Worm (Caenorhabditis elegans) whole organism, L1 larva: Measurements from ENCODE around the gene oac-15.

Experiments used
- F16B12.6 ChIP-seq: fragments of 150-350 bp; optimal IDR thresholded peaks from 2 replicates; lab custom pipeline; 2014; ENCODE audit warnings: missing biosample characterization, missing genetic modification characterization
- Y116A8C.19 ChIP-seq: sonication (generic microtip); optimal IDR thresholded peaks from 2 replicates; lab custom pipeline; 2016; ENCODE audit warnings: missing compliant biosample characterization, missing genetic modification characterization, borderline replicate concordance
- aha-1 ChIP-seq: fragments of 150-350 bp; optimal IDR thresholded peaks from 2 replicates; lab custom pipeline; 2014; ENCODE audit warnings: missing biosample characterization, missing genetic modification characterization
- aly-2 ChIP-seq: fragments of 150-350 bp; optimal IDR thresholded peaks from 2 replicates; lab custom pipeline; 2014; ENCODE audit warnings: missing biosample characterization, missing genetic modification characterization
- blmp-1 ChIP-seq: fragments of 150-350 bp; optimal IDR thresholded peaks from 2 replicates; lab custom pipeline; 2014; ENCODE audit warnings: missing biosample characterization, missing genetic modification characterization
- ceh-8 ChIP-seq: fragments of 200-800 bp; sonication (Bioruptor generic); optimal IDR thresholded peaks from 2 replicates; lab custom pipeline; 2018; ENCODE audit warnings: mild to moderate bottlenecking, missing genetic modification characterization, moderate library complexity, missing compliant biosample characterization
- dsc-1 ChIP-seq: sonication (generic microtip); optimal IDR thresholded peaks from 2 replicates; lab custom pipeline; 2016; ENCODE audit warnings: mild to moderate bottlenecking, missing genetic modification characterization, missing compliant biosample characterization
- efl-1 ChIP-seq, 4 experiments: fragments of 150-350 bp; optimal IDR thresholded peaks in 3 of 4; peaks in 1 of 4; 1 replicate in 1 of 4; 2 replicates in 3 of 4; lab custom pipeline; 2014; ENCODE audit warnings: missing biosample characterization in 2 of 4, missing genetic modification characterization in 2 of 4, missing genetic modification reagents in 2 of 4
- egl-13 ChIP-seq: sonication (generic microtip); optimal IDR thresholded peaks from 2 replicates; lab custom pipeline; 2016; ENCODE audit warnings: missing genotype, missing genetic modification reagents, missing genetic modification characterization, missing compliant biosample characterization
- elt-3 ChIP-seq, 6 experiments: fragments of 150-350 bp in 1 of 6; sonication (generic microtip); optimal IDR thresholded peaks; 2 replicates each; lab custom pipeline; 2017 to 2018; ENCODE audit warnings: missing biosample characterization in 6 of 6, missing genetic modification characterization in 6 of 6, inconsistent platforms in 1 of 6
- ets-5 ChIP-seq: fragments of 200-800 bp; sonication (Bioruptor generic); IDR thresholded peaks from 2 replicates; pipeline ENCODE4 v1.3.6; 2022; ENCODE audit warnings: missing genetic modification characterization, missing compliant biosample characterization
- hlh-4 ChIP-seq: sonication (generic microtip); optimal IDR thresholded peaks from 2 replicates; lab custom pipeline; 2016; ENCODE audit warnings: mild to moderate bottlenecking, missing genetic modification characterization, missing compliant biosample characterization
- hpl-2 ChIP-seq: fragments of 150-350 bp; optimal IDR thresholded peaks from 2 replicates; lab custom pipeline; 2014; ENCODE audit warnings: missing biosample characterization, missing genetic modification reagents, missing genetic modification characterization
- irx-1 ChIP-seq: sonication (generic microtip); optimal IDR thresholded peaks from 2 replicates; lab custom pipeline; 2016; ENCODE audit warnings: missing genetic modification characterization, missing compliant biosample characterization
- jun-1 ChIP-seq: fragments of 150-350 bp; optimal IDR thresholded peaks from 2 replicates; lab custom pipeline; 2014; ENCODE audit warnings: missing biosample characterization, missing genetic modification reagents, missing genetic modification characterization
- lin-15B ChIP-seq: fragments of 150-350 bp; sonication (generic microtip); optimal IDR thresholded peaks from 3 replicates; lab custom pipeline; 2014; ENCODE audit warnings: missing biosample characterization, missing genetic modification characterization
- lir-3 ChIP-seq: sonication (generic microtip); optimal IDR thresholded peaks from 2 replicates; lab custom pipeline; 2016; ENCODE audit warnings: mild to moderate bottlenecking, missing genetic modification characterization, moderate library complexity, missing compliant biosample characterization; ENCODE audit not compliant: poor library complexity
- mab-9 ChIP-seq: fragments of 200-800 bp; sonication (Bioruptor generic); IDR thresholded peaks from 2 replicates; pipeline ENCODE4 v1.3.6; 2022; ENCODE audit warnings: missing genetic modification reagents, missing genetic modification characterization, missing compliant biosample characterization
- mdl-1 ChIP-seq, 2 experiments: fragments of 150-350 bp; optimal IDR thresholded peaks; 2 replicates each; lab custom pipeline; 2014 to 2017; ENCODE audit warnings: missing biosample characterization in 2 of 2, missing genetic modification characterization in 2 of 2, inconsistent platforms in 1 of 2
- nhr-12 ChIP-seq: sonication (generic microtip); optimal IDR thresholded peaks from 2 replicates; lab custom pipeline; 2017; ENCODE audit warnings: missing biosample characterization, missing genetic modification characterization
- nhr-19 ChIP-seq: fragments of 200-800 bp; sonication (Bioruptor generic); conservative IDR thresholded peaks from 2 replicates; pipeline ENCODE4 v1.3.6; 2022; ENCODE audit warnings: missing genetic modification characterization, missing compliant biosample characterization
- nhr-47 ChIP-seq: sonication (generic microtip); optimal IDR thresholded peaks from 2 replicates; lab custom pipeline; 2016; ENCODE audit warnings: mild to moderate bottlenecking, missing genetic modification characterization, moderate library complexity, missing compliant biosample characterization
- nhr-85 ChIP-seq: sonication (generic microtip); peaks from one replicate; lab custom pipeline; 2016; ENCODE audit warnings: missing genetic modification characterization, inconsistent platforms, missing compliant biosample characterization
- nhr-90 ChIP-seq: sonication (generic microtip); optimal IDR thresholded peaks from 2 replicates; lab custom pipeline; 2016; ENCODE audit warnings: mild to moderate bottlenecking, missing genetic modification characterization, missing compliant biosample characterization; ENCODE audit not compliant: poor library complexity
- rnt-1 ChIP-seq: sonication (generic microtip); optimal IDR thresholded peaks from 2 replicates; lab custom pipeline; 2016; ENCODE audit warnings: mild to moderate bottlenecking, missing genetic modification characterization, moderate library complexity, missing compliant biosample characterization
- skn-1 ChIP-seq: fragments of 150-350 bp; optimal IDR thresholded peaks from 2 replicates; lab custom pipeline; 2014; ENCODE audit warnings: missing biosample characterization, missing genetic modification characterization
- tbx-2 ChIP-seq: sonication (generic microtip); optimal IDR thresholded peaks from 2 replicates; lab custom pipeline; 2016; ENCODE audit warnings: missing genetic modification characterization, missing compliant biosample characterization
- tlp-1 ChIP-seq: fragments of 150-350 bp; optimal IDR thresholded peaks from 2 replicates; lab custom pipeline; 2014; ENCODE audit warnings: missing biosample characterization, missing genetic modification characterization
- unc-130 ChIP-seq: fragments of 150-350 bp; optimal IDR thresholded peaks from 2 replicates; lab custom pipeline; 2017; ENCODE audit warnings: missing biosample characterization, missing genetic modification characterization, inconsistent platforms
- unc-98 ChIP-seq: fragments of 200-800 bp; sonication (Bioruptor generic); IDR thresholded peaks from 2 replicates; pipeline ENCODE4 v1.3.6; 2022; ENCODE audit warnings: missing genetic modification characterization, missing compliant biosample characterization
- vab-15 ChIP-seq: sonication (generic microtip); optimal IDR thresholded peaks from 2 replicates; lab custom pipeline; 2017; ENCODE audit warnings: missing genotype, mild to moderate bottlenecking, missing genetic modification characterization, missing compliant biosample characterization
- xbp-1 ChIP-seq: sonication (generic microtip); optimal IDR thresholded peaks from 2 replicates; lab custom pipeline; 2016; ENCODE audit warnings: missing genetic modification characterization, missing compliant biosample characterization
- ztf-11 ChIP-seq, 2 experiments: sonication (generic microtip); optimal IDR thresholded peaks; 2 replicates each; lab custom pipeline; 2016 to 2017; ENCODE audit warnings: missing genetic modification characterization in 2 of 2, missing biosample characterization in 1 of 2, missing compliant biosample characterization in 1 of 2
- ztf-4 ChIP-seq: fragments of 150-350 bp; optimal IDR thresholded peaks from 2 replicates; lab custom pipeline; 2014; ENCODE audit warnings: missing biosample characterization, missing genetic modification characterization

oac-15 gene

DNA sequence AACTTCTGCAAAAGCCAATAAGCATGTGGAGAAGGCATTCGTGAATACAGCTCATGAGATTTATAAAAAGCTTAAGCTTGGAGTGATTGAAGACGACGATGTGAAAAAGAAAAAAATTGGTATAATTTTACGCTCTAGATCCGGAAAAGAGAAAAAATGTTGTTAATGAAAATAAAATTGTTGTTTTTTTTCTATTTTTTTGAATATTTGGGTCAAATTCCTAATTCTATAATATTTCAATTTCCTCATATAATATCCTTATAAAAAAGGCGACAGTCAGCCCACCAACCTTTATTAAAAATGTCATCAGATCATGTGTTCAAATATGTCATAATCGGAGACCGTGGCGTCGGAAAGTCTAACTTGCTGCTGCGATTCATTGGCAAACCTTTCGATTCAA lies 14.4 kb downstream of the oac-15 start, which contains the start of gene rabr-3:
rabr-3 (plus strand) TSS at position 301 of the 400 bp plus-strand sequence.
- no peak for TF ChIP-seq aha-1 (tag; lab: Kevin White, UChicago)
- TF ChIP-seq rnt-1 (tag; lab: Kevin White, UChicago) = no peak
- TF ChIP-seq egl-13 (tag; lab: Kevin White, UChicago) = no peak
- no peak for TF ChIP-seq nhr-12 (tag; lab: Kevin White, UChicago)
- no peak for TF ChIP-seq unc-98
- TF ChIP-seq lin-15B (tag; lab: Kevin White, UChicago) = no peak
- no peak for TF ChIP-seq vab-15 (tag; lab: Kevin White, UChicago)
- no peak for TF ChIP-seq blmp-1 (tag; lab: Kevin White, UChicago)
- no peak for TF ChIP-seq hpl-2
- TF ChIP-seq irx-1 (tag; lab: Kevin White, UChicago) = no peak
- no peak for TF ChIP-seq xbp-1 (tag; lab: Kevin White, UChicago)
- no peak for TF ChIP-seq nhr-85 (tag; lab: Kevin White, UChicago)

DNA sequence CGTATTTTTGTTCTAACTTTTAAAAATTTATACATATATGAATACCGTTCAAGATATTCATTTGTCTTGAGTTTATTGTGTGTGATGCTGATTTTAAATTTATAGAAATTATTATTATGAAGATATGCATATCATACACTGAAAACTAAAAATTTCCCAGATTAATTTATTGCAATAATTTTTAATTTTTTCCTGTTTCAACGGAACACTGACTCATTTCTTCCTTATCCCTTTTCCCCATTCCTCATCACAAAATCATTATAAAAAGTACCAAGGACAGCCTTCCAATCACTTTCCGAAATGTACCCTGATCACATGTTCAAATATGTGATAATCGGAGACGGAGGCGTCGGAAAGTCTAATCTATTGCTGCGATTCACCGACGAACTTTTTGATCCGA lies 15.1 kb downstream of the oac-15 start, which contains the start of gene rabr-4:
rabr-4 (plus strand) TSS at position 301 of the 400 bp plus-strand sequence.
- TF ChIP-seq elt-3 (tag; optimal IDR thresholded peaks at IDR 0.05; lab: Kevin White, UChicago) = peak in 1 of 6 experiments; percentile 20
- TF ChIP-seq blmp-1 (tag; lab: Kevin White, UChicago) = peak; percentile 46
- no peak for TF ChIP-seq nhr-12 (tag; lab: Kevin White, UChicago)
- TF ChIP-seq, all 84 proteins: peak for 2

DNA sequence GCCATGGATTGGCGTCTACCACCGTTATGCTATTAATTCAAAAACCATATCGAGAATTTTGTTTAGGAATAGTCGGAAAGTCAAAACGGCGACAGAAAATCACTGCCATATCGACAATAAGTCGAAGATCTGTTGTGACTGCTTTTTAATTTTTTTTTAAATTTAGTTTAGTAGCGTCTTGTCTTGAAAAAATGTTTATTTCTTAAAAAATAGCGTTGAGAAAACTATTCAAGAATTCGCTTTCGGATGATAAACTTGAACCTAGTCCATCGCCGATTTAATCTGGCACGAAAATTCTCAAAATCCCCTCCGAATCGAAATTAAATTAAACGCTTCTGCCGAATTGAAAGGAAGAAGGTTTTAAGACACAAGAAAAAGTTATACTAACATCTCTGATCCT lies 17.6 kb downstream of the oac-15 start, which contains the start of gene srh-279:
srh-279 (plus strand) TSS at position 301 of the 400 bp plus-strand sequence.
- TF ChIP-seq ceh-8 (GFP tag; lab: Kevin White, UChicago) = no peak
- TF ChIP-seq unc-130 (tag; lab: Kevin White, UChicago) = no peak
- no peak for TF ChIP-seq jun-1 (tag; lab: Kevin White, UChicago)
- TF ChIP-seq Y116A8C.19 (tag; lab: Kevin White, UChicago) = no peak
- TF ChIP-seq nhr-90 (tag; lab: Kevin White, UChicago) = no peak
- no peak for TF ChIP-seq ztf-4 (tag; lab: Kevin White, UChicago)
- TF ChIP-seq ets-5 (GFP tag; lab: Robert Waterston, UW) = no peak
- TF ChIP-seq dsc-1 (tag; lab: Kevin White, UChicago) = no peak
- TF ChIP-seq aha-1 (tag; lab: Kevin White, UChicago) = no peak

DNA sequence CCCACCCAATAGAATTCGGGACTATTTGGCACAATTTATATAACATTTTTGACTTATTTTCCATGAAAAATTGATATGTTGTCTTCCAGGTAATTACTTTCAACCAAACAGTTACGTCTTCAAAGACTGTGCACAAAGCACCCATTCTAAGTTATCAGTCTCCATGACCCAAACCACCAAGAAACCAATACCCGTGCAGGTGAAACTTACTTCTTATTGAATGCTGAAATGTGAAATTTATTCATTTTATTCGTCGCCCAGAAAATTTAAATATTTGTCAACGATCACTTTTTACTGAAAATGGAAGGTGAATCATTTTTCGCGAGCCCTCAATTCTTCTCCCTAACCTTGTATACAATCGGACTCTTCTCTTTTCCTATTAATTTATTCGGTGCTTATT lies 19.3 kb downstream of the oac-15 start, which contains the start of gene srh-281:
srh-281 (plus strand) TSS at position 301 of the 400 bp plus-strand sequence.
- TF ChIP-seq mdl-1 (tag; optimal IDR thresholded peaks at IDR 0.05; lab: Kevin White, UChicago) (no peak), ztf-11 (tag; optimal IDR thresholded peaks at IDR 0.05; lab: Kevin White, UChicago) (no peak), mab-9 (GFP tag; lab: Robert Waterston, UW) (no peak), nhr-47 (tag; lab: Kevin White, UChicago) (no peak), unc-98 (no peak), aha-1 (tag; lab: Kevin White, UChicago) (no peak), lir-3 (tag; lab: Kevin White, UChicago) (no peak)

DNA sequence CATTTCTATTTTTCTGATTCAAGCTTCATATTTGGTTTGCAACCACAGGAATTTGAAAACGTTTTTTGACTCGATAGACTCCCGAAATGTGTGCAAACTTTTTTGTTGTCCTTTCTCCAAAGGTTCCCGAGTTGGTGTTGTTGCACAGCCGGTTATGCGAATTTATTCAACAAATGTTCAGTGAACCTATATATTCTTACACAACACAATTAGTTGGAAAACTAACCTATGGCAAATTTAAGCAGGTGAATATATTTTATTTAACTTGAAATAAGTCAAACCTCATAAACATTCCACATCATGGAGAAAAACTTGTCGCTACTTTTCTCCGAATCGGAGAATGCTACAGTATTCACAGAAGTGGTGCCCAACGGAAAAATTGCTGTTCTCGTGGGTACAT lies 26.4 kb downstream of the oac-15 start, which contains the start of gene srz-14:
srz-14 (plus strand) TSS at position 301 of the 400 bp plus-strand sequence.
- TF ChIP-seq unc-98 (no peak), aly-2 (no peak), ets-5 (GFP tag; lab: Robert Waterston, UW) (no peak), tbx-2 (no peak), efl-1 (optimal IDR thresholded peaks at IDR 0.05; lab: Kevin White, UChicago) (no peak), efl-1 (GFP tag; optimal IDR thresholded peaks at IDR 0.05 in 1 of 2; lab: Kevin White, UChicago) (no peak), hlh-4 (tag; lab: Kevin White, UChicago) (no peak), lir-3 (tag; lab: Kevin White, UChicago) (no peak), irx-1 (tag; lab: Kevin White, UChicago) (no peak), dsc-1 (tag; lab: Kevin White, UChicago) (no peak), tlp-1 (tag; lab: Kevin White, UChicago) (no peak), nhr-19 (GFP tag; lab: Robert Waterston, UW) (no peak), xbp-1 (tag; lab: Kevin White, UChicago) (no peak), skn-1 (tag; lab: Kevin White, UChicago) (no peak), F16B12.6 (tag; lab: Kevin White, UChicago) (no peak), ceh-8 (GFP tag; lab: Kevin White, UChicago) (no peak)
